Worm (Caenorhabditis elegans) whole organism, late embryonic: ENCODE data around the gene asb-2.
A peak's percentile ranks its signal among the peaks of the same experiment; 100 is the strongest.

Experiments used
- C08G9.2 ChIP-seq: sonication (generic microtip); optimal IDR thresholded peaks from 2 replicates; lab custom pipeline; 2016; ENCODE audit warnings: mild to moderate bottlenecking, missing genetic modification characterization, moderate library complexity, missing compliant biosample characterization
- F13H6.1 ChIP-seq: sonication (generic microtip); optimal IDR thresholded peaks from 2 replicates; lab custom pipeline; 2016; ENCODE audit warnings: missing genetic modification characterization, missing compliant biosample characterization
- K02D7.2 ChIP-seq: sonication (generic microtip); optimal IDR thresholded peaks from 2 replicates; lab custom pipeline; 2017; ENCODE audit warnings: mild to moderate bottlenecking, missing genetic modification characterization, missing compliant biosample characterization
- T23F11.4 ChIP-seq: fragments of 200-800 bp; sonication (Bioruptor generic); optimal IDR thresholded peaks from 2 replicates; lab custom pipeline; 2018; ENCODE audit warnings: mild to moderate bottlenecking, missing genetic modification characterization, missing compliant biosample characterization
- Y22D7AL.16 ChIP-seq: sonication (generic microtip); optimal IDR thresholded peaks from 2 replicates; lab custom pipeline; 2016; ENCODE audit warnings: missing genetic modification characterization, missing compliant biosample characterization
- ahr-1 ChIP-seq: sonication (generic microtip); optimal IDR thresholded peaks from 2 replicates; lab custom pipeline; 2016; ENCODE audit warnings: missing genetic modification characterization, missing compliant biosample characterization
- ama-1 ChIP-seq: fragments of 150-350 bp; optimal IDR thresholded peaks from 2 replicates; lab custom pipeline; 2014
- ceh-18 ChIP-seq: sonication (generic microtip); optimal IDR thresholded peaks from 2 replicates; lab custom pipeline; 2016; ENCODE audit warnings: missing genetic modification characterization, missing compliant biosample characterization
- ceh-19 ChIP-seq: fragments of 200-800 bp; sonication (Bioruptor generic); optimal IDR thresholded peaks from 2 replicates; lab custom pipeline; 2018; ENCODE audit warnings: mild to moderate bottlenecking, missing genetic modification characterization, missing compliant biosample characterization
- ceh-30 ChIP-seq: fragments of 150-350 bp; optimal IDR thresholded peaks from 2 replicates; lab custom pipeline; 2014; ENCODE audit warnings: missing biosample characterization, missing genetic modification characterization
- ceh-48 ChIP-seq: sonication (generic microtip); optimal IDR thresholded peaks from 2 replicates; lab custom pipeline; 2016; ENCODE audit warnings: missing genetic modification characterization, inconsistent platforms, missing compliant biosample characterization
- ceh-6 ChIP-seq: fragments of 200-800 bp; sonication (Bioruptor generic); optimal IDR thresholded peaks from 2 replicates; lab custom pipeline; 2018; ENCODE audit warnings: mild to moderate bottlenecking, missing genetic modification characterization, missing compliant biosample characterization
- che-1 ChIP-seq: sonication (generic microtip); optimal IDR thresholded peaks from 2 replicates; lab custom pipeline; 2016; ENCODE audit warnings: mild to moderate bottlenecking, missing genetic modification characterization, missing compliant biosample characterization
- elt-4 ChIP-seq: sonication (generic microtip); optimal IDR thresholded peaks from 2 replicates; lab custom pipeline; 2016; ENCODE audit warnings: missing genetic modification characterization, missing compliant biosample characterization
- ets-4 ChIP-seq: sonication (generic microtip); optimal IDR thresholded peaks from 2 replicates; lab custom pipeline; 2016; ENCODE audit warnings: missing genetic modification characterization, missing compliant biosample characterization
- eyg-1 ChIP-seq: sonication (generic microtip); optimal IDR thresholded peaks from 2 replicates; lab custom pipeline; 2016; ENCODE audit warnings: missing genotype, missing genetic modification characterization, missing compliant biosample characterization
- fkh-6 ChIP-seq: sonication (generic microtip); optimal IDR thresholded peaks from 2 replicates; lab custom pipeline; 2016; ENCODE audit warnings: missing genetic modification characterization, missing compliant biosample characterization
- gmeb-2 ChIP-seq: sonication (generic microtip); optimal IDR thresholded peaks from 2 replicates; lab custom pipeline; 2016; ENCODE audit warnings: missing genetic modification characterization, inconsistent platforms, missing compliant biosample characterization
- hlh-15 ChIP-seq: sonication (generic microtip); optimal IDR thresholded peaks from 2 replicates; lab custom pipeline; 2016; ENCODE audit warnings: missing genetic modification characterization, missing compliant biosample characterization
- hlh-6 ChIP-seq: sonication (generic microtip); optimal IDR thresholded peaks from 2 replicates; lab custom pipeline; 2016; ENCODE audit warnings: missing genotype, missing genetic modification characterization, missing compliant biosample characterization
- lim-6 ChIP-seq: sonication (generic microtip); optimal IDR thresholded peaks from 2 replicates; lab custom pipeline; 2016; ENCODE audit warnings: missing genetic modification characterization, missing compliant biosample characterization
- madf-2 ChIP-seq: sonication (generic microtip); optimal IDR thresholded peaks from 2 replicates; lab custom pipeline; 2017; ENCODE audit warnings: missing genetic modification characterization, missing compliant biosample characterization
- nhr-11 ChIP-seq: fragments of 150-350 bp; optimal IDR thresholded peaks from 2 replicates; lab custom pipeline; 2014; ENCODE audit warnings: missing biosample characterization, missing genetic modification characterization
- nhr-232 ChIP-seq: sonication (generic microtip); optimal IDR thresholded peaks from 2 replicates; lab custom pipeline; 2016; ENCODE audit warnings: missing genetic modification characterization, missing compliant biosample characterization
- odd-2 ChIP-seq: sonication (generic microtip); optimal IDR thresholded peaks from 2 replicates; lab custom pipeline; 2017; ENCODE audit warnings: antibody characterized with exemption, mild to moderate bottlenecking, missing genetic modification characterization, missing compliant biosample characterization
- pag-3 ChIP-seq: sonication (generic microtip); optimal IDR thresholded peaks from 2 replicates; lab custom pipeline; 2016; ENCODE audit warnings: missing compliant biosample characterization, missing genetic modification characterization, borderline replicate concordance
- pat-9 ChIP-seq: fragments of 200-800 bp; sonication (Bioruptor generic); optimal IDR thresholded peaks from 2 replicates; lab custom pipeline; 2018; ENCODE audit warnings: mild to moderate bottlenecking, missing genetic modification characterization, moderate library complexity, missing compliant biosample characterization
- pax-1 ChIP-seq: fragments of 150-350 bp; optimal IDR thresholded peaks from 2 replicates; lab custom pipeline; 2014; ENCODE audit warnings: missing biosample characterization, missing genetic modification characterization
- pha-2 ChIP-seq: sonication (generic microtip); optimal IDR thresholded peaks from 2 replicates; lab custom pipeline; 2017; ENCODE audit warnings: mild to moderate bottlenecking, missing genetic modification characterization, missing compliant biosample characterization
- pha-4 ChIP-seq: fragments of 150-350 bp; optimal IDR thresholded peaks from 2 replicates; lab custom pipeline; 2018; ENCODE audit warnings: missing biosample characterization, missing genetic modification reagents, missing genetic modification characterization
- pqm-1 ChIP-seq: sonication (generic microtip); optimal IDR thresholded peaks from 2 replicates; lab custom pipeline; 2016; ENCODE audit warnings: missing genetic modification characterization, missing compliant biosample characterization
- pros-1 ChIP-seq: fragments of 150-350 bp; optimal IDR thresholded peaks from 2 replicates; lab custom pipeline; 2014; ENCODE audit warnings: missing biosample characterization, missing genetic modification reagents, missing genetic modification characterization
- ref-2 ChIP-seq: sonication (generic microtip); optimal IDR thresholded peaks from 2 replicates; lab custom pipeline; 2016; ENCODE audit warnings: missing genetic modification characterization, missing compliant biosample characterization
- rnt-1 ChIP-seq: sonication (generic microtip); optimal IDR thresholded peaks from 2 replicates; lab custom pipeline; 2016; ENCODE audit warnings: missing genetic modification characterization, missing compliant biosample characterization
- sdc-2 ChIP-seq: sonication (generic microtip); optimal IDR thresholded peaks from 2 replicates; lab custom pipeline; 2016; ENCODE audit warnings: missing genotype, missing genetic modification characterization, missing compliant biosample characterization
- sox-4 ChIP-seq: sonication (generic microtip); optimal IDR thresholded peaks from 2 replicates; lab custom pipeline; 2017; ENCODE audit warnings: mild to moderate bottlenecking, missing genetic modification characterization, inconsistent platforms, missing compliant biosample characterization
- syd-9 ChIP-seq: sonication (generic microtip); optimal IDR thresholded peaks from 2 replicates; lab custom pipeline; 2016; ENCODE audit warnings: mild to moderate bottlenecking, missing genetic modification characterization, moderate library complexity, missing compliant biosample characterization
- unc-3 ChIP-seq, 2 experiments: fragments of 200-800 bp in 1 of 2; sonication (Bioruptor generic) in 1 of 2; sonication (generic microtip) in 1 of 2; conservative IDR thresholded peaks in 1 of 2; optimal IDR thresholded peaks in 1 of 2; 2 replicates each; pipeline versions ENCODE4 v1.3.6 to Lab custom; 2016 to 2022; ENCODE audit warnings: missing compliant biosample characterization in 2 of 2, missing genetic modification characterization in 2 of 2, missing genetic modification reagents in 1 of 2
- unc-86 ChIP-seq: sonication (generic microtip); optimal IDR thresholded peaks from 2 replicates; lab custom pipeline; 2016; ENCODE audit warnings: missing genetic modification characterization, missing compliant biosample characterization

asb-2 gene

ce11 chrX:4498078-4498477 is 28.5 kb downstream of the asb-2 start:
- no peak for TF ChIP-seq F13H6.1 (tag; lab: Kevin White, UChicago)
- no peak for TF ChIP-seq pha-4 (tag; lab: Kevin White, UChicago)
- no peak for TF ChIP-seq hlh-6 (tag; lab: Kevin White, UChicago)
- TF ChIP-seq pax-1: no peak
- TF ChIP-seq pat-9 (tag; lab: Kevin White, UChicago): no peak
- no peak for TF ChIP-seq syd-9
- TF ChIP-seq nhr-11: no peak
- no peak for TF ChIP-seq ceh-48 (tag; lab: Kevin White, UChicago)
- TF ChIP-seq ceh-18 (tag; lab: Kevin White, UChicago): no peak
- TF ChIP-seq odd-2 (tag; lab: Kevin White, UChicago): no peak
- TF ChIP-seq K02D7.2 (tag; lab: Kevin White, UChicago): no peak
- TF ChIP-seq, all 69 proteins: peak for 0

DNA sequence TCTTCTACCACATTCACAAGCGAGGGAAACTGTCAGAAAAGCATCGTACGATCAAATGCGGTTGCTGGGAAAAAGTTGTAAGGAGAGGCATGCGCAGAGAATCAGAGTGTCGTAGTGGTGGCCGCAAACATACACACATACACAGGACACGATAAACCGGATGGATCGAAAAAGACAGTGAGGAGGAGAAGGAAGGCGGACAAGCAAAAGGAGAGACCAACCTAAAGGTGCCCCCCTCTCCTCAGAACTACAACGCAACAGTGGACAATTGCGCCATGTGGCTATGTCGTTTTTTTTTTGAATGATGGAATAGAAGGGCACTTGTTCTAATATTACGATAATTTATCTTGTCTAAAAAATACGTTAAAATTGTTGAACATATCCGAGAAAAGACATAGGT is 28.9 kb downstream of the asb-2 start:
- TF ChIP-seq rnt-1 (tag; lab: Kevin White, UChicago) (peak; percentile 16), C08G9.2 (tag; lab: Kevin White, UChicago) (peak; percentile 21), ahr-1 (tag; lab: Kevin White, UChicago) (no peak), gmeb-2 (tag; lab: Kevin White, UChicago) (no peak), lim-6 (tag; lab: Kevin White, UChicago) (no peak), sdc-2 (tag; lab: Kevin White, UChicago) (peak; percentile 4), T23F11.4 (GFP tag; lab: Kevin White, UChicago) (no peak), ets-4 (no peak), ama-1 (lab: Kevin White, UChicago) (no peak)
- TF ChIP-seq, all 69 proteins: peak for 3

ce11 chrX:4500499-4500898 is 30.9 kb downstream of the asb-2 start:
- TF ChIP-seq unc-3 (GFP tag; conservative IDR thresholded peaks at IDR 0.05; lab: Robert Waterston, UW): no peak
- no peak for TF ChIP-seq unc-3 (tag; optimal IDR thresholded peaks at IDR 0.05; lab: Kevin White, UChicago)
- TF ChIP-seq pha-2: no peak
- TF ChIP-seq elt-4: no peak
- no peak for TF ChIP-seq ref-2 (tag; lab: Kevin White, UChicago)
- no peak for TF ChIP-seq eyg-1 (tag; lab: Kevin White, UChicago)
- no peak for TF ChIP-seq hlh-15 (tag; lab: Kevin White, UChicago)
- no peak for TF ChIP-seq pha-4 (tag; lab: Kevin White, UChicago)
- TF ChIP-seq nhr-11: no peak
- TF ChIP-seq unc-86 (tag; lab: Kevin White, UChicago): no peak
- TF ChIP-seq odd-2 (tag; lab: Kevin White, UChicago): no peak
- no peak for TF ChIP-seq ceh-6 (GFP tag; lab: Kevin White, UChicago)
- TF ChIP-seq sdc-2 (tag; lab: Kevin White, UChicago): no peak
- TF ChIP-seq fkh-6 (tag; lab: Kevin White, UChicago): no peak
- no peak for TF ChIP-seq sox-4
- no peak for TF ChIP-seq che-1
- TF ChIP-seq pqm-1 (tag; lab: Kevin White, UChicago): no peak
- no peak for TF ChIP-seq ceh-30 (tag; lab: Kevin White, UChicago)
- TF ChIP-seq pag-3: no peak
- TF ChIP-seq madf-2: no peak

ce11 chrX:4502039-4502438 is 32.5 kb downstream of the asb-2 start:
- no peak for TF ChIP-seq pros-1 (tag; lab: Kevin White, UChicago)
- TF ChIP-seq pat-9 (tag; lab: Kevin White, UChicago): no peak
- TF ChIP-seq lim-6 (tag; lab: Kevin White, UChicago): no peak
- TF ChIP-seq odd-2 (tag; lab: Kevin White, UChicago): no peak

ce11 chrX:4503259-4503658 is 33.7 kb downstream of the asb-2 start:
- TF ChIP-seq Y22D7AL.16 (tag; lab: Kevin White, UChicago) (no peak), pha-2 (no peak), nhr-232 (no peak), che-1 (no peak), madf-2 (no peak), ceh-19 (GFP tag; lab: Kevin White, UChicago) (no peak), ahr-1 (tag; lab: Kevin White, UChicago) (no peak), sdc-2 (tag; lab: Kevin White, UChicago) (no peak)
